Fruit fly (Drosophila melanogaster): ENCODE results near the gene CG34161.

The CG34161 gene

DNA sequence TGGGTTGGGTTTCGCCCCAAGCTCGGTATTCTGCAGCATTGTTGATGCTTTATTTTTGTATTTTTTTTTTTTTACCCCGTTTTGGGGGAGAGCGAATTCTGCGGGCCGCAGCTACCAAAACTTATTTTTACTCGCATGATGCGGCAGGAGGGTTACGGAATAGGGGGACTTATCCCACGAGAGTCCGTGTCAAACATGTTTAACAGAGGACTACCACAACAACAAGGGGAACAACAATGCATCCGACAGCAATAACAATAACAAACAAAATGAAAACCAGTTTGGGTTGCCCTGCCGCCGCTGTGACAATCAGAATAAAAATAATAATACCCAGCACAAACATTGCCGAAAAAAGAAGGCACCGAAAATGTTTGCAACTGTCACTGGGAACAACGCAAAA is 31.6 kb upstream of the CG34161 start:
- TF ChIP-seq CG9948 (tag; optimal IDR thresholded peaks at IDR 0.05) = no peak
- TF ChIP-seq CG4496 (GFP tag; IDR thresholded peaks at IDR 0.05) = peak; percentile 31; the same call in 1 of the 3 replicates

DNA sequence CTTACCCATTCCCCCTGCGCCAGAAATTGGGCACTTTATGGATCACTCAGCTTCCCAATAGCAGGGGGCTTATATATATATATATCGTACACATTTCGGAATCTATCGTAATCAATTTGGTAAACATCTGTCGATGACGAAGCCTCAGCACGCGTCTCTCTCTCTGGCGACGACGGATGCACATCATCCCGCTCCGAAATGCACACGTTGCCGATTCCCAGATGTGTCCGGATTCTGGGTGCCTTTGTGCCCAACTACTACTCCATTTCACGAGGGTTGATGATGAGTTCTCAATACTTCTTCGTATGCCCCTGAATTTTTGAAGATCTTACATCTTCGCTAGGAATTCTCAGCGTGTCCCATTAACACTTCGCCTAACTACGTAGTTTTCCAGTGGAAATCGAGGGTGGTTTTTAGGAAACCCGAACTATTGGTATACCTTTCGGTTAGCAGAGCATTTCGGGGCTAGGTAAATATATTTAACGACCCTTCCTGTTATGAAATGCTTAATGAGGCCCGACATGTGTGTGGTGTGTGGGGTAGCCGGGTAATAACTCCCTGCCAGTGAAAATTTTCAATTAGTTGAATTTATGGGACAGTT is 27.3 kb upstream of the CG34161 start:
- no peak for TF ChIP-seq CG4496 (GFP tag; IDR thresholded peaks at IDR 0.05)
- TF ChIP-seq CG32121 (GFP tag; IDR thresholded peaks at IDR 0.05) = no peak
- no peak for TF ChIP-seq Ets98B (GFP tag; IDR thresholded peaks at IDR 0.05)
- TF ChIP-seq CG8301 (tag; optimal IDR thresholded peaks at IDR 0.05) = no peak
- TF ChIP-seq CG14655 (GFP tag; optimal IDR thresholded peaks at IDR 0.05) = no peak
- TF ChIP-seq CG13204 (GFP tag; optimal IDR thresholded peaks at IDR 0.05) = no peak
- TF ChIP-seq EcR (GFP tag; optimal IDR thresholded peaks at IDR 0.05) = no peak
- TF ChIP-seq CG34367 (tag; optimal IDR thresholded peaks at IDR 0.05) = no peak
- no peak for TF ChIP-seq Pif1A (GFP tag; optimal IDR thresholded peaks at IDR 0.05)
- no peak for TF ChIP-seq rn (GFP tag; IDR thresholded peaks at IDR 0.05)

DNA sequence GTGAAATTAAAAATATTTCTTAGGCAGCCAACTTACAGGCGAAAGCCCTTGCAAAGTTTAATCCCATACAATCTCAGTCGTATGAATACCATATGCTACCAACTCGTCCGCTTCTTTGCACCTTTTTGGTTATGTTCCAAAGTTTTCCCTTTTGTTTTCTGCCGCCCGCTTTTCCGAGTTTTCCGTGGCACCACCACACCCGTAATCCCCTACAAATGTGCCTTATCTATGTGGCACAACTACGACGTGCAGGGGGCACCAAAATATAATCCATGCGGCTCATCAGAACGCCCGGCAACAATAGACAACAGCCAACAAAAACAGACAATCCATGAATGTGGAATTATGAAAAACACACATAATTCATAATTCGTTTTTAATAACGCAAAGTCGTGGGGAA is 26.2 kb upstream of the CG34161 start:
- TF ChIP-seq Pif1A (GFP tag; optimal IDR thresholded peaks at IDR 0.05) = no peak
- TF ChIP-seq EcR (GFP tag; optimal IDR thresholded peaks at IDR 0.05) = no peak
- TF ChIP-seq D1 (tag; optimal IDR thresholded peaks at IDR 0.05) = no peak
- no peak for TF ChIP-seq CG8159 (tag; optimal IDR thresholded peaks at IDR 0.05)
- TF ChIP-seq CG15710 (tag; optimal IDR thresholded peaks at IDR 0.05) = no peak
- no peak for TF ChIP-seq CG12605 (GFP tag; IDR thresholded peaks at IDR 0.05)
- no peak for TF ChIP-seq CG4496 (GFP tag; IDR thresholded peaks at IDR 0.05)
- no peak for TF ChIP-seq CG8301 (tag; optimal IDR thresholded peaks at IDR 0.05)
- TF ChIP-seq CG32121 (GFP tag; IDR thresholded peaks at IDR 0.05) = no peak
- TF ChIP-seq CG9948 (tag; optimal IDR thresholded peaks at IDR 0.05) = no peak
- TF ChIP-seq gl (tag; optimal IDR thresholded peaks at IDR 0.05) = no peak
- no peak for TF ChIP-seq CG13204 (GFP tag; optimal IDR thresholded peaks at IDR 0.05)
- no peak for TF ChIP-seq Snoo (tag; optimal IDR thresholded peaks at IDR 0.05)
- TF ChIP-seq Ets98B (GFP tag; IDR thresholded peaks at IDR 0.05) = no peak
- no peak for TF ChIP-seq CG17806 (tag; optimal IDR thresholded peaks at IDR 0.05)
- TF ChIP-seq Pif1B (GFP tag; optimal IDR thresholded peaks at IDR 0.05) = no peak
- no peak for TF ChIP-seq rn (GFP tag; IDR thresholded peaks at IDR 0.05)
- no peak for TF ChIP-seq fd96Ca (GFP tag; IDR thresholded peaks at IDR 0.05)
- TF ChIP-seq CG14655 (GFP tag; optimal IDR thresholded peaks at IDR 0.05) = no peak

DNA sequence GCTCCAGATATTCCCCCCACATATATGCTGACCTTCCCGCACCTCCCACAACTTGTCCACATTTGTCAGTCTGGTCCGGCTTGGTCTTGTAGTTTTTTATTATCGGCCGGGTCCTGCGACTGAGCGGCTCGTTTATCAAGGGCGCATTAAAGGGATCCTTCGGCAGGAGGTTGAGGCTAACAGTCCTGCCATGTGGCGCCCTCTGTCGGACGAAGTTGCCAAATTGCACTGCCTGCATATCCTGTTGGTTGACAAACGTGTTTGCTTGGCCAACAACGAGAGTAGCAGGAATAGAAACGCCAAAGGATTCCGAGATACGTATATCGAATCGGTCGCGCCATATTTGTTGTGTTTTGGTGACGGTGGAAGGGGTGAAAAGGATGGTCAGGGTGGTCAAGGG is 22.1 kb upstream of the CG34161 start:
- no peak for TF ChIP-seq CG8301 (tag; optimal IDR thresholded peaks at IDR 0.05)
- TF ChIP-seq Pif1B (GFP tag; optimal IDR thresholded peaks at IDR 0.05) = no peak
- no peak for TF ChIP-seq EcR (GFP tag; optimal IDR thresholded peaks at IDR 0.05)
- TF ChIP-seq CG9948 (tag; optimal IDR thresholded peaks at IDR 0.05) = no peak
- TF ChIP-seq CG12605 (GFP tag; IDR thresholded peaks at IDR 0.05) = no peak
- TF ChIP-seq CG34367 (tag; optimal IDR thresholded peaks at IDR 0.05) = no peak
- TF ChIP-seq CG15710 (tag; optimal IDR thresholded peaks at IDR 0.05) = no peak

DNA sequence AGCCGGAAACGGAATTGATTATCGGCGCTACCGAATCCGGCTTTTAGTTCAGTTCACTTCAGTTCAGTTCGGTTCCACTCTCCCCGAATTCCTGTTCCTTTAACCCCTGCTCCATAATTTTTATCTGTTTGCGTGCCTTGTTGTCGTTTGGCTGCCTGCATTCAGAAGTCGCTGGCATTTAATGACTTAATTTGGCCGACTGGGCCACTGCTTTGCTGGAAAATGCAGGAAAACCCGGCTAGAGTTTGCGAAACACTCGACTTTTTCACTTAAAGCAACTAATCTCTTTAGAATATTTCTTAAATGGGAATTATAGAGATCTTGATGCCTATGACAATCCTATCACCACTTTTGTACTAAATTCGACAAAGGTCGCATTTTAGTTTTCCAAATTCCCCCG is 2.0 kb downstream of the CG34161 start, which contains the start of gene CG34160:
CG34160 (plus strand) TSS at position 301 of the 400 bp plus-strand sequence.
- no peak for TF ChIP-seq CG4496 (GFP tag; IDR thresholded peaks at IDR 0.05)
- TF ChIP-seq Snoo (tag; optimal IDR thresholded peaks at IDR 0.05) = no peak
- no peak for TF ChIP-seq CG12605 (GFP tag; IDR thresholded peaks at IDR 0.05)
- TF ChIP-seq CG32121 (GFP tag; IDR thresholded peaks at IDR 0.05) = no peak
- TF ChIP-seq Pif1B (GFP tag; optimal IDR thresholded peaks at IDR 0.05) = no peak
- no peak for TF ChIP-seq rn (GFP tag; IDR thresholded peaks at IDR 0.05)
- TF ChIP-seq gl (tag; optimal IDR thresholded peaks at IDR 0.05) = no peak

DNA sequence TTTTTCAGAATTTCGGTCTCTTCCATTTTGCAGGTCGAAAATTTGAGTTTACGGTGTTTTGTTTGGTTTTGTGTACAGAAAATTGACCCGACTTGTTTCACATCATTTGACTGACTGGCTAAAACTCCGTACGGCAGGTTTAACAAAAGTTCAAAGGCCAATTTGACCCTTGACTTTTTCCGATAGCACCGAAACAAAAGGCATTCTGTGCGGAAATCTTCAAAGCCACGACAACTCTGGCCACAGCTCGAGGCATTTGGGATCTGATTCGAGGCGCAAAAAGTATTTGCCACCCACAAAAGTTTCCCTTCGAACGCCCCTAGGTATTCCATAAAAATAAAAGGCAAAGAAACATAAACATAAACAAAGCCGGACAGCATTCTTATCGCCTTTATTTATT is 3.8 kb downstream of the CG34161 start, which contains the start of gene w-cup:
w-cup (minus strand) TSS at position 101 of the 400 bp plus-strand sequence.
- TF ChIP-seq CG34367 (tag; optimal IDR thresholded peaks at IDR 0.05) = no peak
- TF ChIP-seq rn (GFP tag; IDR thresholded peaks at IDR 0.05) = no peak
- TF ChIP-seq gl (tag; optimal IDR thresholded peaks at IDR 0.05) = no peak
- TF ChIP-seq Ets98B (GFP tag; IDR thresholded peaks at IDR 0.05) = no peak
- no peak for TF ChIP-seq Snoo (tag; optimal IDR thresholded peaks at IDR 0.05)
- TF ChIP-seq CG15710 (tag; optimal IDR thresholded peaks at IDR 0.05) = no peak
- TF ChIP-seq CG9948 (tag; optimal IDR thresholded peaks at IDR 0.05) = no peak
- TF ChIP-seq EcR (GFP tag; optimal IDR thresholded peaks at IDR 0.05) = no peak
- TF ChIP-seq Pif1B (GFP tag; optimal IDR thresholded peaks at IDR 0.05) = no peak
- TF ChIP-seq CG4496 (GFP tag; IDR thresholded peaks at IDR 0.05) = no peak

DNA sequence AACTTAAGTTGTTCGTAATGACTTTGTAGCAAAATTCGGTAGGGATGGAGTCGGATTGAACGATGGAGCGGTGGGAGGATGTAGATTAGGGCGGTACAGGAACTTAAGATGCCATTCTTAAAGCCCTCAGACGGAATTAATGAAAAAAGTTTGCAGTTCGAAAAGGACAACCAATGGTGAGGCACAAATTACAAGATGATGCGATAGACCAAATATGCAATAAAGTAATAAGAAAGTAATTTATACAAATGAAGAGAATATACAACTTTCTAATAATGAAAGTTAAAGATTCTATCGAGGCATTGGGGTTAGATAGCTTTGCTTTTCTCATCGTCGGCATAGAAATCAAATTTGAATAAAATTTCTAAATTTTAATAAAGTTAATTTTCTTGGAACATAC is 14.5 kb downstream of the CG34161 start, which contains the start of gene CG6138:
CG6138 (plus strand) TSS at position 301 of the 400 bp plus-strand sequence.
- TF ChIP-seq CG15710 (tag; optimal IDR thresholded peaks at IDR 0.05) (no peak), Pif1B (GFP tag; optimal IDR thresholded peaks at IDR 0.05) (no peak), CG17806 (tag; optimal IDR thresholded peaks at IDR 0.05) (no peak), CG8159 (tag; optimal IDR thresholded peaks at IDR 0.05) (no peak), Ets98B (GFP tag; IDR thresholded peaks at IDR 0.05) (no peak), Pif1A (GFP tag; optimal IDR thresholded peaks at IDR 0.05) (no peak), CG12605 (GFP tag; IDR thresholded peaks at IDR 0.05) (no peak), CG10348 (GFP tag; IDR thresholded peaks at IDR 0.05) (no peak)
